Worm (Caenorhabditis elegans): ENCODE measurements around the gene Y45G5AM.9.

Y45G5AM.9 gene

DNA sequence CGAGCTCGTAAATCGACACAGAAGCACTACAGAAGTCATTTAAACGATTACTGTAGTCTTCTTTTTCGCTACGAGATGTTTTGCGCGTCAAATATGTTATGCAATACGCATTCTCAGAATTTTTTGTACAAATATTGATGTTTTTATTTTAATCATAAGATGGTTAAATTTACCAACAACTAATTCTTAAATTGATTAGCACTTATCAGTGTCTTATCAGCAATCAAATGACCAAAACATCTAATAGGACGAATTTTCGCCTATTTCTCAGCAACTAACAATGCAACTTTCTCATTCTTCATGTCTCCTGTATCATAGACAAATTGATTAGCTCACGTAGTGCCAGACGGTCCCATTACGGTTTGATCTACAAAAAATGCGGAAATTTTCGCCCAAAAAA, 8.6 kb downstream of the Y45G5AM.9 start:
- peak; percentile 10 for TF ChIP-seq elt-2 (tag; optimal IDR thresholded peaks at IDR 0.05)
- TF ChIP-seq ztf-11 (tag; optimal IDR thresholded peaks at IDR 0.05) = no peak
- peak; percentile 12 for TF ChIP-seq pqm-1 (tag; optimal IDR thresholded peaks at IDR 0.05)

DNA sequence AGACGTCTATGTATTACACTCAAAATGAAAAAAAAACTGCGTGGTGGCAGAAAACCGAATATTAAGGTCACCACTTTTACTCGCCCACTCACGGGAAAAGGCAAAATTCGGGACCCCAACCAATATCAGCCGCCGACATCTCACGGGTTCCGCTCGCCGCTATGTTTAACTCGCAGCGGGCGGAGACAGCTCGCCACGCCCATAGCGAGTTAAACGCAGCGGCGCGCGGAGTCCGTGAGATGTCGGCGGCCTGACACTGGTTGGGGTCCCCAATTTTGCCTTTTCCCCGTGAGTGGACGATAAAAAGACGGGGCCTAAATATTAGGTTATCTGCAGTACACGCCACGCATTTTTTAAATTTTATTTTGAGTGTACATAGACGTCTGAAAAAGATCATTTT, 11.9 kb downstream of the Y45G5AM.9 start:
- TF ChIP-seq pha-4 (tag; optimal IDR thresholded peaks at IDR 0.05) (no peak), tbx-2 (tag; optimal IDR thresholded peaks at IDR 0.05) (no peak), aly-2 (tag; optimal IDR thresholded peaks at IDR 0.05) (no peak), ceh-82 (tag; optimal IDR thresholded peaks at IDR 0.05) (no peak), sea-2 (GFP tag; optimal IDR thresholded peaks at IDR 0.05) (no peak)

DNA sequence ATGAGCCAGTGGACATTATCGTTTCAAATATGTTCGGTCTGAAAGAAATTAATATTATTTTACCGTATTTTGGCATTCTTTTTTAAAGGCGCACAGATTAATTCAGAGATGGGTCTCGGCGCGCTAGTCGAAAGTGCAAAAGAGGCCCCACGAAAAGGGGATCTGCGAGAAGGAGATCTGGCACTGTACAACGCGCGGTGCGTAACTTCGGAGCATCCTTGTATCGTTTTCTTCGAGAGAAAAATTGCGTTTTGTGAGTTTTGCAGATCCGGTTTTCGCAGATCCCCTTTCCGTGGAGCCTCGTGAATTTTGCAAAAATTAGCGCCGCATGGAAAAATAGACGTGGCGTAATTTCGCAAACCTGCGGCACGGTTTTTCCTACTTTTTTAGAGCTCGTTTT, 12.7 kb downstream of the Y45G5AM.9 start:
- TF ChIP-seq hmg-11 (tag; optimal IDR thresholded peaks at IDR 0.05) (no peak), aly-2 (tag; optimal IDR thresholded peaks at IDR 0.05) (no peak), tbx-2 (tag; optimal IDR thresholded peaks at IDR 0.05) (no peak), pha-4 (tag; optimal IDR thresholded peaks at IDR 0.05) (no peak), unc-39 (tag; optimal IDR thresholded peaks at IDR 0.05) (no peak), nhr-11 (tag; optimal IDR thresholded peaks at IDR 0.05) (no peak), nfya-1 (tag; optimal IDR thresholded peaks at IDR 0.05; ENCODE audit: insufficient read depth) (no peak), ztf-4 (tag; optimal IDR thresholded peaks at IDR 0.05) (no peak), nhr-76 (tag; optimal IDR thresholded peaks at IDR 0.05) (no peak), jun-1 (tag; optimal IDR thresholded peaks at IDR 0.05) (no peak), daf-12 (tag; optimal IDR thresholded peaks at IDR 0.05) (no peak), lsy-12 (tag; optimal IDR thresholded peaks at IDR 0.05) (no peak), sea-2 (GFP tag; optimal IDR thresholded peaks at IDR 0.05) (no peak), fkh-2 (tag; optimal IDR thresholded peaks at IDR 0.05) (no peak), lin-15B (tag; optimal IDR thresholded peaks at IDR 0.05) (no peak), R02D3.7 (tag; optimal IDR thresholded peaks at IDR 0.05) (no peak), mdl-1 (tag; optimal IDR thresholded peaks at IDR 0.05) (no peak), elt-2 (tag; optimal IDR thresholded peaks at IDR 0.05) (no peak)

DNA sequence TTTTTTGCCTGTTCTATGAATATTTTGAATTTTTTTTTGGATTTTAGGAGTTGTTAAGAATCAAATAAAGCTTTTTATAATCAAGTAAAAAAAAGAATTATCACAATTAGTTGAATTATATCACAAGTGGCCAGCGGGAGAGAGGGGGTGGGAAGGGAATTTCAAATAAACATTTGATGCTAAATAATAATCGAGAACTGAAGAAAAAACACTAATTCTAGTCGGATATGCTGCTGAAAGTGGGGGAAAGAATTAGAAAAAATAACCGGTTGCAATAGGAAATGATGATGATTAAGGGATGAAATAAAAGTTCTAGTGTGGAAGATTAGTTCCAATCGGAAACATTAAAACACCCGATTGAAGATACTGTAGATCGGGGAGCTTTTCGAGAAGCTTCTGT, 13.2 kb downstream of the Y45G5AM.9 start:
- no peak for TF ChIP-seq elt-1 (tag; optimal IDR thresholded peaks at IDR 0.05)
- TF ChIP-seq jun-1 (tag; optimal IDR thresholded peaks at IDR 0.05) = no peak
- TF ChIP-seq nfya-1 (tag; optimal IDR thresholded peaks at IDR 0.05; ENCODE audit: insufficient read depth) = no peak
- no peak for TF ChIP-seq pha-4 (tag; optimal IDR thresholded peaks at IDR 0.05)
- TF ChIP-seq mml-1 (tag; optimal IDR thresholded peaks at IDR 0.05) = no peak
- TF ChIP-seq nhr-77 (tag; optimal IDR thresholded peaks at IDR 0.05) = no peak
- TF ChIP-seq elt-2 (tag; optimal IDR thresholded peaks at IDR 0.05) = no peak
- TF ChIP-seq unc-62 (GFP tag; optimal IDR thresholded peaks at IDR 0.05) = no peak
- TF ChIP-seq ceh-16 (tag; optimal IDR thresholded peaks at IDR 0.05) = no peak
- TF ChIP-seq eor-1 (tag; optimal IDR thresholded peaks at IDR 0.05) = no peak
- no peak for TF ChIP-seq ZK546.5 (tag; optimal IDR thresholded peaks at IDR 0.05)

DNA sequence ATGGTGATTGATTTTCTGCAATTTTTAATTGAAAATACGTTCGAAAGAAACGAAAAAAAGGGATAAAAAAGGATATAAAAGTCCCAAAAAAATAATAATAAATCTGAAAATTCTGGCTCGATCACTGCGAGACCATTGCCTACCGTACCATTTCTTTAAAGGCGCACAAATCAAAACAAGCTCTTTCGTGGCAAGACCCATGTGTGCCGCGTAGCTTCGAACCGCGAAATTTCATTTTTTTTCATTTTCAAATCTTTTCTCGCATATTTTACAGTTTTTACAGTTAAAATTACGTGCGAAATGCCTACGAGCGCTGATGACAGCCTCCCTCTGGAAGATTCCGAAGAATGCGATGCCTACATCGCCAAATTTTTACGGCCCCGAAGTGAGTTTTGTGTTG, 18.8 kb downstream of the Y45G5AM.9 start, which contains the start of the genes coh-4 and pid-5:
TSS of gene coh-4 (minus strand) at position 17 of the 400 bp plus-strand sequence.
TSS of gene pid-5 (plus strand) at position 259 of the 400 bp plus-strand sequence.
- TF ChIP-seq nhr-43 (tag; optimal IDR thresholded peaks at IDR 0.05; ENCODE audit: poor library complexity, severe bottlenecking) (no peak), fos-1 (tag; optimal IDR thresholded peaks at IDR 0.05) (no peak), nhr-237 (tag; optimal IDR thresholded peaks at IDR 0.05) (no peak), nhr-67 (tag; optimal IDR thresholded peaks at IDR 0.05) (no peak), egl-27 (tag; optimal IDR thresholded peaks at IDR 0.05) (no peak)

DNA sequence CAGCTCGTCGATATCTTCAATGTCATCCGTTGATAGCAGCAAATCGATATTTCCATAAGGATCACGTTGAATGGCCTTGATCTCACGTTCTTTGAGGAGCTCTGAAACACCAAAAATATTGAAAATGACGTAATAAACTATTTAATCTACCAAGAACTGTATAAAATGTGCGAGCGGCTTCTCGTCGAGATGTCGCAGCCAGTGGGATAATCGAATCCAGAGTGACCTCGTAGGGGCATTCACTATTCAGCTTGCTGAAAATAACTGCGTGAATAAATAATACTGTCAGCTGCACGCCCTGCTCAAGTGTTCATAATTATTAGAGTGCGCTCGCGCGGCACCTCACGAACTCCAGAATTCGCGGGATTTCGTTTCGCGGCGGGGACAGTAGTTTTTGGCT, 24.3 kb downstream of the Y45G5AM.9 start, which contains the start of gene Y45G5AM.7:
TSS of gene Y45G5AM.7 (minus strand) at position 101 of the 400 bp plus-strand sequence.
- no peak for TF ChIP-seq snpc-4 (tag; optimal IDR thresholded peaks at IDR 0.05)
- no peak for TF ChIP-seq nhr-43 (tag; optimal IDR thresholded peaks at IDR 0.05; ENCODE audit: poor library complexity, severe bottlenecking)
- TF ChIP-seq nhr-25 (tag; optimal IDR thresholded peaks at IDR 0.05) = no peak
- no peak for TF ChIP-seq nhr-76 (tag; optimal IDR thresholded peaks at IDR 0.05)
- TF ChIP-seq nfya-1 (tag; optimal IDR thresholded peaks at IDR 0.05; ENCODE audit: insufficient read depth) = no peak
- no peak for TF ChIP-seq nhr-12 (tag; optimal IDR thresholded peaks at IDR 0.05)
- TF ChIP-seq mdl-1 (tag; optimal IDR thresholded peaks at IDR 0.05) = no peak
- TF ChIP-seq zag-1 (tag; optimal IDR thresholded peaks at IDR 0.05) = no peak
- TF ChIP-seq egl-5 (tag; optimal IDR thresholded peaks at IDR 0.05) = no peak
- TF ChIP-seq ZK546.5 (tag; optimal IDR thresholded peaks at IDR 0.05) = no peak
- TF ChIP-seq lin-15B (tag; optimal IDR thresholded peaks at IDR 0.05) = no peak
- TF ChIP-seq daf-12 (tag; optimal IDR thresholded peaks at IDR 0.05) = no peak
